Worm (Caenorhabditis elegans) whole organism, dauer: Measurements from ENCODE around the gene srpa-72.

Experiments used
- unc-62 ChIP-seq: sonication (generic microtip); optimal IDR thresholded peaks from 2 replicates; lab custom pipeline; 2017; ENCODE audit warnings: missing biosample characterization, missing genetic modification reagents, missing genetic modification characterization

srpa-72 gene

DNA sequence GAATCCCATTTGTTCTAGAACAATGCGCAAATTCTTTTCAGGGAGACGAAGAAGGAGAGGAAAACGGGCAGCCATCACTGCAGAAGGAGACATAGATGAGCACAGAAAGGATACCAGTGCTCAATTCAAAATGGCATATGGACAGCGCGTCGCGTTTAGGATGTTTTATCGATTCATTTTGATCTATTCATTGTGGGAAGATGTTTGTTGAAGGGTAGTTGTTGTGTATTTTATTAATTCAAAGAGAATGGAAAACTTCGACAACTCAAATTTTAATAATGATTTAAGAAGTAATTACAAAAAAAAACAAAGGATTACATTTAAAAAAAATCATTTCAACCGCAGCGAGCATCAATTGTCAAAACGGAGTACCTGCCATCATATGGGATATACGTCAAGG is 15.1 kb upstream of the srpa-72 start, which contains the start of gene sdz-10:
Gene sdz-10, minus strand, starts transcription at position 101 of the 400 bp plus-strand sequence.
- no peak for TF ChIP-seq unc-62 (GFP tag; lab: Kevin White, UChicago)

DNA sequence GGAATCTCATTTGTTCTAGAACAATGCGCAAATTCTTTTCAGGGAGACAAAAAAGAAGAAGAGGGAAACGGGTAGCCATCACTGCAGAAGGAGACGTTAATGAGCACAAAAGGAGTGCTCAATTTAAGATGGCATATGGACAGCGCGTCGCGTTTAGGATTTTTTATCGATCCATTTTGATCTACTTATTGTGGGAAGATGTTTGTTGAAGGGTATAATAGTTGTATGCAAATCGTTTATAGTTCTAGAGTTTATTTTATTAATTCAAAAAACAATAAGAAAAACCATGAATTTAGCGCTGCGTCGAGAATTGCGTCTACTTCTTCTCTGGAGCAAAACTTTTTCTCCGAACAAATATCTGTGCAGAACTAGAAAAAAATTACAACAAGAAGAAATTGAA is 13.7 kb upstream of the srpa-72 start, which contains the start of gene sdz-9:
Gene sdz-9, minus strand, starts transcription at position 101 of the 400 bp plus-strand sequence.
- TF ChIP-seq unc-62 (GFP tag; lab: Kevin White, UChicago), result no peak

DNA sequence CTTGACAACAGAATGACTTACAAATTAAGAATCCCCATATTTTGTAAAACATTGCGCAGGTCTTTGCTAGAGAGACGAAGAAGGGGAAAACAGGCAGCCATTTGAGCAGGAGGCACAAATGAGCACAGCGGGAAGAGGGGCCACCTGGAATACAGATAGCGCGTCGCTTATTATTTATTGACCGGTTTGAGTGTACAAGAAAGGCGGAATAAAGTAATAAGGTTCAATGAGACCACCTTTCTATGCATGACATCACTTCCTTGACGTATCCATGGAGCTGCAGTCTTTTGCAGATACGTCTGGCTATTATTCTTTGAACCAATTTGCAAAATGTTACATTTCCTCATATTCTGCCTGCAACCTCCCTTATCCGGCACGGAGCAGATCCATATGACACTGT is 12.4 kb upstream of the srpa-72 start, which contains the start of gene fbxb-111:
Gene fbxb-111, minus strand, starts transcription at position 101 of the 400 bp plus-strand sequence.
- TF ChIP-seq unc-62 (GFP tag; lab: Kevin White, UChicago), result no peak

DNA sequence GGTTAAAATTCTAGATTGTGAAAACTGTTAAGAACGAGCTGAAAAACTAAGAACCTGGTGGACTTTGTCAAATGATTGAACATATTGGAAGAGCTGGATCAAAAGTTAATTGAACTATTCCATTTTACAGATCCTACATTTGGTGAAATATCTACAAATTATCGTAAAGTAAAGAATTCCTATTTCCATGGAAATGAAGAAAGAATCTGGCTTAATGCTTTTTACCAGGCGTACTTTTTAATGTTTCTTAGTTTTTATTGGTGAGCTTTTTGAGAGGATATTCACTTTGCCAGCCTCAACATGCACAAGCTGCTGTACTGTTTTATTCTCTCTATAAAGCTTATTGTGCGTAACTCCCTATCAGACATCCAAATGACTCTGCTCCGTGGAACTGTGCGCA is 9.4 kb upstream of the srpa-72 start, which contains the start of gene F08D12.4:
Gene F08D12.4, plus strand, starts transcription at position 301 of the 400 bp plus-strand sequence.
- no peak for TF ChIP-seq unc-62 (GFP tag; lab: Kevin White, UChicago)

DNA sequence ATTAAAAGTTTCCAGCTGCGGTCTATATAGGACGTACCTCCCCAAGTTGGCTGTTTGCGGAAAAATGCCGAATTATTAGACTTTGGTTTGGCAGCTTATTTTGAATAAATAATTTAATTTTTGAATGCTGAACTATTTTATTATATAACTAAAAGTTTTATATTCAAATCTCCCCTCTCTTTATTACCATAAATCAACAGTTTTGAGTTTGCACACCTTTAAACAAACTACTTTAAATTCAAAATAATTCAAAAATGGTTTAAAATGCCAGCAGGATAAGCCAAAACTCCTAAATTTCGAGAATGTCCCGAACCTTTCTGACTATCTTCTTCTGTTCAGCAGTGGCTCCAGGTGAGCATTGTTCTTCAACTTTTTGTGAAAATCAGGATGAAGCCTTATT is 8.0 kb upstream of the srpa-72 start, which contains the start of gene F08D12.3:
Gene F08D12.3, plus strand, starts transcription at position 301 of the 400 bp plus-strand sequence.
- TF ChIP-seq unc-62 (GFP tag; lab: Kevin White, UChicago), result no peak

DNA sequence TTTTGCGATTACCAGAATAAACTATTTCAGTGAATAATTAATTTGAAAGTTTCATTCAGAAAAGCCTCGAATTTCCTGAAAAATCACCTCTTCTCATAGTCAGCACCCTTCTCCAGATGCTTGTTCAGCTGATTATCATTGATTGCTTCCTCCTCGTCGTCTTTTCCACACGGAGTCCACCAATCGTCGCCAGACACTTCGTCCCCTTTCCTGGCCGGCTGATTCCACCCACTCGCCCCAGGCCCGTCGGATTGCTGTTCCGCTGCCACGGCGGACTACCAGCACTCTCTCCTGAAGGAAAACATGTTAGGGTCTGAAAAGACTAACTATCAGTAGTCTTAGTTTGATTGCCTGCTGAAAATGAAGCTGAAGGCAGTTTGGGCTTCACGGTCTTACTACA is 6.5 kb upstream of the srpa-72 start:
- no peak for TF ChIP-seq unc-62 (GFP tag; lab: Kevin White, UChicago)

DNA sequence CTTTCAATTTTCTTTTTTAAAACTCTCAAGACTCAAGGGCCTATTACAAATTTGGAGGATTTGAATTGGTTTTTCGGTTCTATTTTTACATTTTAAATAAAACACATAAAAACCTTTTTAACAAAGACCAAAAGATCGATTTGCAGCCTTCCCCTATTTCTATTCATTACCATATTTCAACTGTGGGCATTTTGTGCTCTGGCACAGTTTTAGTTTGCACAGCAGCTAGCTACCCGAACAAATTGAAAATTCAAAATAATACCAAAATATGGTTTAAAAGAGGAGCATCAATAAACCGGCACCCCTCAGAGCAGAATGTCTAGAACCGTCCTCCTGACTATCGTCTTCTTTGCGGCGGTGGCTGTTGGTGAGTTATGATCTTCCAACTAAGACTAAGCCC is 5.9 kb upstream of the srpa-72 start, which contains the start of gene F08D12.2:
Gene F08D12.2, plus strand, starts transcription at position 301 of the 400 bp plus-strand sequence.
- no peak for TF ChIP-seq unc-62 (GFP tag; lab: Kevin White, UChicago)

DNA sequence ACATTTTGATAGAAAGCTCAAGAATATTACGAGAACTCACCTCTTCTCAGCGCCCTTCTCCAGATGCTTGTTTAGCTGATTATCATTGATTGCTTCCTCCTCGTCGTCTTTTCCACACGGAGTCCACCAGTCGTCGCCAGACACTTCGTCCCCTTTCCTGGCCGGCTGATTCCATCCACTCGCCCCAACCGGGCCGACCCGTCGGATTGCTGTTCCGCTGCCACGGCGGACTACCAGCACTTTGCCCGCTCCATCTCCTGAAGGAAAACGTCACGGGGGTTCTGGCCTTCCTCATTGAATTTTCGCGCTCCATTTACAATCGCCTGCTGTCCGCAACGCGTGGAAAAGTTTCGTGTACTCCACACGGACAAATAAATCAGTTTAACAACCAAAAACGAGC is 3.9 kb upstream of the srpa-72 start:
- no peak for TF ChIP-seq unc-62 (GFP tag; lab: Kevin White, UChicago)

DNA sequence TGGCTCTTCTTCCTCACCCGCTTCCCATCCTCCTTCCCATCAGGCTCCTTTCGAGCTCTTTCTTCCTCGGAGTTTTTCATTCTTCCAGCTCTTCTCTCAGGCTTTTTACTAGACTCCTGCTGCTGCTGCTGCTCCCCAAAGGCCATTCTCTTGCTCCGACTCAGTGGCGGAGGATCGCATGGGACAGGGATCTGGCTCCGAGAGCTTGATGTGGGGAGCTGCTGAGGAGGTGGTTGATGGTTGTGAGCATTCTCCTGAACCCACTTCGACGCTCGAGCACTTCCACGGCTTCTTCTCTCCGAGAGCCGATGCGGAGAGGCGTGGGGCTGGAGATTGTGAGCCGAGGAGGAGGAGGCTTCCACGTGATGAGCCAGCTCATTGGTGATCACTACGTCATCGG is 1.5 kb upstream of the srpa-72 start:
- TF ChIP-seq unc-62 (GFP tag; lab: Kevin White, UChicago), result no peak

DNA sequence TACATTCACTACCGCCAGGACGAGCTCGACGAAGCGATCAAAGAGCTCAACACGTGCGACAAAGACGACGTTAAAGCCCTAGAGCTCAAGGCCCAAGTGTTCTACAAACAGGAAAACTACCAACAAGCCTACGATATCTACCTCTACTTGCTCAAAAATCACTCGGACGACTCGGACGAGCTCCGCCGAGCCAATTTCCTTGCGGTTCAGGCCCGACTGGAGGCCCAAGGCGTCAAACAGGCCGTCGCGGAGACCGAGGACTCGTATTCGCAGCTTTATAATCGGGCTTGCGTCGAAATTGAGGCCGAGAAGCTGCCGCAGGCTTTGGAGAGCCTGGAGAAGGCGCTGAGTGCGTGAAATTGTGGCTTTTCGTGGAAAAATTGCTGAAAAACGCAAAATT is 568 bp downstream of the srpa-72 start:
- no peak for TF ChIP-seq unc-62 (GFP tag; lab: Kevin White, UChicago)

DNA sequence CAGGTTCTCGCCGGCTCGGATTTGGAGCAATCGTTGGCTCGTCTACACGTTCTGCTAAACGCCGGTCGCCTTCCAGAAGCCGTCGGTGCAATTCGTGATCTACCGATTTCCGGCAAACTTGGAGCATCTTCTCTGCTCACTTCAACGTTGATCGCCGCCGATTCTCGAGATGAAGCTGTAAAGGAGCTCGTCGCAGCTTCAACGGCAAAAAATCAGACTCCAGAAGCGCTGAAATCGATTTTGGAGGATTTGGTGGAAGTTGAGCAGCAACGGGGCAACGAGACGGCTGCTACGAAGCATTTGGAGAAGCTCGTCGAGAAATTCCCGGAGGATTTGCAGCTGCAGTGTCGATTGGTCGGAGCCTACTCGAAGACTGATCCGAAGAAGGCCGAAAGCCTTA is 4.4 kb downstream of the srpa-72 start:
- TF ChIP-seq unc-62 (GFP tag; lab: Kevin White, UChicago), result no peak

DNA sequence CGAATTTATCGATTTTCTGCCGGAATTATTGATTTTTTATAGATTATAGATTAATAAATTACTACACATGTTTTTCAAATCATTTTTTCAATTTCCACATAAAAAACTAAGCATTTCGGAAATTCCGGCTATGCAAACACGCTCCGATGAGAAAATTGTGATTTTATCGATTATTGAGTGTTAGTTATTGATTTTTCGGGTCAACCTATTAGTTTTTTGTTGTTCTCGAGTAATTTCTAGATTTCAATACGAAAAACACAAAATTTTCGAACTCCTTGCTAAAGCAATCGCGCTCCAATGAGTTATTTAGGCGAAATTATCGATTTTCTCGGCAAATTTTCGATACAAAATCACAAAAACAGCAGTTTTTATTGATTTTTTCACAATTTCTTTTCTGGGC is 8.1 kb downstream of the srpa-72 start:
- TF ChIP-seq unc-62 (GFP tag; lab: Kevin White, UChicago), result no peak

DNA sequence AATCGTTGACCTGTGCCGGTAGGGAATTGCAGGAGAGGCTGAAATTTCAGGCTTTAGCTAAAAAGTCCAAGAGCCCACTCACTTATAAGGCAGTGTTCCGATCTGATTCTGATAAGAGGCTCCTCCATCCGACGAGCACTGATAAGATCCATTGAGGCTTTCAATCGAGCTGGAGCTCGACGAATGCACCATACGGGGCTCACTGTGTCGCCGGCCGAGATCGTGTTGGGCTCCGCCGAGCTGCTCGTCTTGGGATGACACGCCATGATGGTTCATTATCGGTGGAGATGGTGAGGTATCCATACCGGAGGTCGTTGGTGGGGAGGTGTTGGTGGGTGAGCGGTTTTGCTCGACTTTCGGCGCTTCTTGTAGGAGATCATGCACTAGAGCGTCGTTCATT is 9.2 kb downstream of the srpa-72 start:
- no peak for TF ChIP-seq unc-62 (GFP tag; lab: Kevin White, UChicago)

DNA sequence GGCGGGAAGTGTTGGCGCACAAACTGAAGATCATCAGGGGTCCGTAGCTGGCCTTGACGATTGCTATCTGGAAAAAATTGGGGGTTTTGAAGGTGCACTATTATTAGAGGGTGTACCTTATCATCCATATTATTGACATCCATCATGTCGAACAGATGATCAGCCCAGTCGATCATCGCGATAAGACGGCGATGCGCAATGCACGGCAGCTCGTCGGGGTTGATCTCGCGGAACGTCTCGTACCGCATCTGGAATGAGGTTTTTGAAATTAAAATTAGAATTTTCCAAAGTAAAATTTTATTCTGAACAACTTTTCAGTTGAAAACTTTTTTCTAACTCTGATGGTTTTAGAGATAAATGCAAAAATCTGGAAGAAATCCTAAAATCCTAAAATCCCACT is 10.7 kb downstream of the srpa-72 start:
- no peak for TF ChIP-seq unc-62 (GFP tag; lab: Kevin White, UChicago)

DNA sequence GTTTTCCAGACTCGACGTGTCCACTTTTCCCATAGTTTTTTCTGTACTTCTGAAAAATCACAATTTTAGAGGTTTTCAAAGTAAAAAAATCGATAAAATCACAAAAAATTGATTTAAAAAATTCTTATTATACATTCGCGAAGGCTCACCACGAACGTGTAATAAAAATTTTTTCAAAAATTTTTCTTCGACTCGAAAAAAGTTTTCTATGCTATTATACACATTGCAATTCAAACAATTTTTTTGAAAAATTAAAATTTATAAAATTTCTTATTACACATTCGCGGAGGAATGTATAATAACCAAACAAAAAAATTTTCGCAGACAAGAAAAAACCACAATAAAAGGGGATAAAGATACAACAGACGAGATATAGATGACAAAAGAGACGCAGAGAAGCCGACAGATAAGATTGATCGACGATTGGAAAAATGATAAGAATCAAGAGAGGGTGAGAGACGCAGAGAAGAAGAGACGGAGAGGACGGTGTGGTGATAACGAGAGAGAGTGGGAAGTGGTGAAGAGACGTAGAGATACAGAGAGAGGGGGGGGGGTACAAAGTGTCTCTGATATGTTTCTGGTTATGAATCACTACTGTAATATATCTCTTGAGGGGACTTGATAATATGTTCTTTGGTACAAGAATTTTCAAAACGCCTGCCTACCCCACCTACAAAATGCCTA is 13.4 kb downstream of the srpa-72 start, which contains the start of gene nhr-119:
Gene nhr-119, minus strand, starts transcription at position 51 of the 684 bp plus-strand sequence.
- TF ChIP-seq unc-62 (GFP tag; lab: Kevin White, UChicago), result no peak

DNA sequence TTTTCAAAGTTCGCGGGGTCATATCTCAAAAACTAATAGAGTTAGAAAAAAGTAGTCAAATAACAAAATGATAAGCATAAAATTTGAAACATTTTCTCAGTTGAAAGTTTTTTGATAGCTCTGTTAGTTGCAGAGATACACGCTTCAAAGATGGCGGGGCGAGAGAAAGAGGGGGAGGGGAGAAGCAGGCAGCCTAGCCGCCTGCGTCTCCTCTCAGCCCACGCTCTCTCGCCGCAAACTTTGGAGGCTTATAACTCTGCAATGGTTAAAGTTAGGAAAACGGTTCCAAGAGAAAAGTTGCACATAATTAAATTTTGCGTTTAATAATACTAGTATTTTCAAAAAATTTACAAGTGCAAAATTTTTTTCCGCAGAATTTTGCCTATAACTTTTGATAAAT is 14.5 kb downstream of the srpa-72 start:
- TF ChIP-seq unc-62 (GFP tag; lab: Kevin White, UChicago), result no peak
